Fruit fly (Drosophila melanogaster): ENCODE measurements around the gene strat.

strat gene

DNA sequence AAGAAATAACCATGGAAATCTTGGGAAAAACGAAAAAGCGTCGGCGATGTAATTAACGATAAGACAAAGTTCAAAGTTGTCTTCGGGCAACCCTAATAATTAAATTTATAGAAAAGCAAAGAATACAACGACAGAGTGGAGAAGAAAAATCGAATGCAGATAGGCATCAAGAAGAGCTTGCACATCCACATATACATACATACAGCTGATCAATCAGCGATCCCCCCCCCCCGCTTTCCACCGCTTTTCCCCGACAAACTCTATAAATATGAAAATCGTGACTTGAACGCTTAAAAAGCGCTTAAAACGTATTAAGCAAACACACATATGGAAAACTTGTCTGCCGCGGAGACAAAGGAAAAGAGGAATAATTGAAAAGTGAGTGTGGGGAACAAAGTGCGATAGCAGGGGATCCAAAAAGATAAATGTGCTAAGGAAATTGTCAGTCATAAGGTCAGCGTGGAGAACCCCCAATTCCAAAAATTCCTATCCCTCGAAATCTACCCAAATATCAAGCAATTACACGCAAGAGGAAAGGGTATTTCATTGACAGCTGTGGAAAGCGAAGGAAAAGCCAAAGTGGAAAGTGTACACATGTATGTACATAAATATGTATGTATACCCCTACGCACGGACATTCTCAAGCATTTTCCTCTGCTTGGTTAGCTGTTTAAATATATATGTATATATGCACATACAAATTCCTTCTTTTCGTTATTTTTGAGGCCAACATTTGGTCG, 30.6 kb upstream of the strat start (continued):
- no peak for TF ChIP-seq cas (GFP tag; IDR thresholded peaks at IDR 0.05)
- no peak for TF ChIP-seq peb (GFP tag; IDR thresholded peaks at IDR 0.05)
- TF ChIP-seq CG3065 (GFP tag; optimal IDR thresholded peaks at IDR 0.05), result no peak
- no peak for TF ChIP-seq CG12071 (GFP tag; optimal IDR thresholded peaks at IDR 0.05)
- TF ChIP-seq fd96Cb (tag; optimal IDR thresholded peaks at IDR 0.05), result no peak
- no peak for TF ChIP-seq CG31224 (GFP tag; IDR thresholded peaks at IDR 0.05)
- TF ChIP-seq ftz-f1 (GFP tag; optimal IDR thresholded peaks at IDR 0.05), result no peak
- no peak for TF ChIP-seq Lpt (GFP tag; optimal IDR thresholded peaks at IDR 0.05)
- no peak for TF ChIP-seq CG7963 (GFP tag; IDR thresholded peaks at IDR 0.05; ENCODE audit: partially characterized antibody)
- TF ChIP-seq NC2β (GFP tag; optimal IDR thresholded peaks at IDR 0.05), result no peak
- no peak for TF ChIP-seq CG12769 (tag; optimal IDR thresholded peaks at IDR 0.05)
- no peak for TF ChIP-seq CG14441 (GFP tag; IDR thresholded peaks at IDR 0.05)
- peak; percentile 9 for TF ChIP-seq CG15601 (tag; optimal IDR thresholded peaks at IDR 0.05)
- TF ChIP-seq abd-A (tag; optimal IDR thresholded peaks at IDR 0.05), result no peak
- no peak for TF ChIP-seq Opbp (GFP tag; IDR thresholded peaks at IDR 0.05; ENCODE audit: partially characterized antibody)
- TF ChIP-seq GATAe (GFP tag; conservative IDR thresholded peaks at IDR 0.05), result no peak
- no peak for TF ChIP-seq wek (GFP tag; optimal IDR thresholded peaks at IDR 0.05)
- no peak for TF ChIP-seq kay (GFP tag; optimal IDR thresholded peaks at IDR 0.05)
- TF ChIP-seq stc (GFP tag; IDR thresholded peaks at IDR 0.05), result no peak
- TF ChIP-seq maf-S (GFP tag; optimal IDR thresholded peaks at IDR 0.05), result no peak
- TF ChIP-seq crol (GFP tag; IDR thresholded peaks at IDR 0.05), result peak; percentile 78
- peak; percentile 91 for TF ChIP-seq CG7745 (tag; optimal IDR thresholded peaks at IDR 0.05)
- TF ChIP-seq CG6254 (GFP tag; optimal IDR thresholded peaks at IDR 0.05), result no peak
- TF ChIP-seq PHDP (tag; optimal IDR thresholded peaks at IDR 0.05), result no peak
- TF ChIP-seq CG2129 (GFP tag; IDR thresholded peaks at IDR 0.05; ENCODE audit: partially characterized antibody), result no peak
- no peak for TF ChIP-seq klu (GFP tag; IDR thresholded peaks at IDR 0.05)
- no peak for TF ChIP-seq Doc2 (GFP tag; IDR thresholded peaks at IDR 0.05)
- TF ChIP-seq ham (GFP tag; IDR thresholded peaks at IDR 0.05), result no peak
- no peak for TF ChIP-seq az2 (GFP tag; optimal IDR thresholded peaks at IDR 0.05)
- no peak for TF ChIP-seq Rx (GFP tag; IDR thresholded peaks at IDR 0.05)
- TF ChIP-seq CG11085 (GFP tag; IDR thresholded peaks at IDR 0.05), result no peak
- TF ChIP-seq Xrp1 (GFP tag; IDR thresholded peaks at IDR 0.05), result no peak
- TF ChIP-seq lab (GFP tag; optimal IDR thresholded peaks at IDR 0.05), result no peak
- TF ChIP-seq H2.0 (GFP tag; IDR thresholded peaks at IDR 0.05), result no peak
- TF ChIP-seq CrebB (tag; optimal IDR thresholded peaks at IDR 0.05), result no peak
- no peak for TF ChIP-seq CG3838 (GFP tag; optimal IDR thresholded peaks at IDR 0.05)
- TF ChIP-seq CG30020 (tag; optimal IDR thresholded peaks at IDR 0.05), result no peak
- no peak for TF ChIP-seq HLH54F (GFP tag; optimal IDR thresholded peaks at IDR 0.05)
- no peak for TF ChIP-seq crp (GFP tag; optimal IDR thresholded peaks at IDR 0.05)
- no peak for TF ChIP-seq CG9876 (GFP tag; optimal IDR thresholded peaks at IDR 0.05)
- TF ChIP-seq CG17568 (GFP tag; optimal IDR thresholded peaks at IDR 0.05), result no peak
- no peak for TF ChIP-seq sisA (GFP tag; IDR thresholded peaks at IDR 0.05)
- peak; percentile 56 for TF ChIP-seq pros (GFP tag; optimal IDR thresholded peaks at IDR 0.05)
- no peak for TF ChIP-seq H15 (GFP tag; IDR thresholded peaks at IDR 0.05)
- TF ChIP-seq D (optimal IDR thresholded peaks at IDR 0.05), result no peak
- TF ChIP-seq D (GFP tag; optimal IDR thresholded peaks at IDR 0.05), result peak; percentile 1
- peak; percentile 4 for TF ChIP-seq CG2202 (tag; optimal IDR thresholded peaks at IDR 0.05)
- TF ChIP-seq jumu (GFP tag; optimal IDR thresholded peaks at IDR 0.05), result no peak
- TF ChIP-seq sr (GFP tag; IDR thresholded peaks at IDR 0.05), result no peak
- no peak for TF ChIP-seq Scr (GFP tag; IDR thresholded peaks at IDR 0.05; ENCODE audit: partially characterized antibody)
- TF ChIP-seq Dfd (GFP tag; optimal IDR thresholded peaks at IDR 0.05), result no peak

All from whole organism, embryonic.